Worm (Caenorhabditis elegans) whole organism, L4 larva: ENCODE measurements around the gene C13A2.7.
"Not testable (repeated sequence)": the region's sequence is repeated elsewhere in the genome, so short reads cannot be mapped to it uniquely, and the experiment has no call there.

ENCODE experiments used
- D1046.2 ChIP-seq: fragments of 200-800 bp; sonication (Bioruptor generic); IDR thresholded peaks from 2 replicates; pipeline ENCODE4 v1.3.6; 2022; ENCODE audit warnings: missing genetic modification characterization, missing compliant biosample characterization
- F10B5.3 ChIP-seq: sonication (generic microtip); optimal IDR thresholded peaks from 2 replicates; lab custom pipeline; 2016; ENCODE audit warnings: mild to moderate bottlenecking, missing genetic modification characterization, missing compliant biosample characterization
- Y75B8A.6 ChIP-seq: fragments of 200-800 bp; sonication (Bioruptor generic); IDR thresholded peaks from 2 replicates; pipeline ENCODE4 v1.3.6; 2022; ENCODE audit warnings: missing genetic modification reagents, missing genetic modification characterization, missing compliant biosample characterization
- ZK337.2 ChIP-seq: fragments of 200-800 bp; sonication (Bioruptor generic); IDR thresholded peaks from 2 replicates; pipeline ENCODE4 v1.3.6; 2022; ENCODE audit warnings: missing genetic modification reagents, missing genetic modification characterization, missing compliant biosample characterization
- ceh-20 ChIP-seq: fragments of 200-800 bp; sonication (Bioruptor generic); IDR thresholded peaks from 2 replicates; pipeline ENCODE4 v1.3.6; 2022; ENCODE audit warnings: missing genetic modification reagents, missing genetic modification characterization, missing compliant biosample characterization
- ceh-44 ChIP-seq: fragments of 200-800 bp; sonication (Bioruptor generic); IDR thresholded peaks from 2 replicates; pipeline ENCODE4 v1.3.6; 2022; ENCODE audit warnings: missing genetic modification reagents, missing genetic modification characterization, missing compliant biosample characterization
- dmd-6 ChIP-seq: fragments of 200-800 bp; sonication (Bioruptor generic); IDR thresholded peaks from 2 replicates; pipeline ENCODE4 v1.3.6; 2022; ENCODE audit warnings: missing genetic modification reagents, missing genetic modification characterization, missing compliant biosample characterization
- dpl-1 ChIP-seq: fragments of 150-350 bp; optimal IDR thresholded peaks from 2 replicates; lab custom pipeline; 2014; ENCODE audit warnings: missing biosample characterization, missing genetic modification reagents, missing genetic modification characterization
- egl-27 ChIP-seq: sonication (generic microtip); optimal IDR thresholded peaks from 3 replicates; lab custom pipeline; 2017; ENCODE audit warnings: missing biosample characterization, missing genetic modification reagents, missing genetic modification characterization
- fos-1 ChIP-seq: fragments of 150-350 bp; optimal IDR thresholded peaks from 2 replicates; lab custom pipeline; 2014; ENCODE audit warnings: missing biosample characterization, missing genetic modification characterization
- hlh-11 ChIP-seq: fragments of 200-800 bp; sonication (Bioruptor generic); optimal IDR thresholded peaks from 2 replicates; lab custom pipeline; 2018; ENCODE audit warnings: mild to moderate bottlenecking, missing genetic modification characterization, missing compliant biosample characterization
- lir-3 ChIP-seq: sonication (generic microtip); optimal IDR thresholded peaks from 2 replicates; lab custom pipeline; 2016; ENCODE audit warnings: mild to moderate bottlenecking, missing genetic modification characterization, missing compliant biosample characterization
- lsy-2 ChIP-seq, 2 experiments: fragments of 150-350 bp in 1 of 2; sonication (generic microtip) in 1 of 2; optimal IDR thresholded peaks; 2 replicates each; lab custom pipeline; 2014 to 2017; ENCODE audit warnings: missing biosample characterization in 2 of 2, missing genetic modification characterization in 2 of 2
- mxl-3 ChIP-seq: fragments of 200-800 bp; sonication (Bioruptor generic); optimal IDR thresholded peaks from 2 replicates; lab custom pipeline; 2018; ENCODE audit warnings: mild to moderate bottlenecking, missing genetic modification characterization, missing compliant biosample characterization
- tag-97 ChIP-seq: fragments of 200-800 bp; sonication (Bioruptor generic); IDR thresholded peaks from 2 replicates; pipeline ENCODE4 v1.3.6; 2022; ENCODE audit warnings: missing genetic modification characterization, missing compliant biosample characterization
- zip-2 ChIP-seq: fragments of 150-350 bp; optimal IDR thresholded peaks from 2 replicates; lab custom pipeline; 2014; ENCODE audit warnings: missing biosample characterization, missing genetic modification characterization

C13A2.7 gene

DNA sequence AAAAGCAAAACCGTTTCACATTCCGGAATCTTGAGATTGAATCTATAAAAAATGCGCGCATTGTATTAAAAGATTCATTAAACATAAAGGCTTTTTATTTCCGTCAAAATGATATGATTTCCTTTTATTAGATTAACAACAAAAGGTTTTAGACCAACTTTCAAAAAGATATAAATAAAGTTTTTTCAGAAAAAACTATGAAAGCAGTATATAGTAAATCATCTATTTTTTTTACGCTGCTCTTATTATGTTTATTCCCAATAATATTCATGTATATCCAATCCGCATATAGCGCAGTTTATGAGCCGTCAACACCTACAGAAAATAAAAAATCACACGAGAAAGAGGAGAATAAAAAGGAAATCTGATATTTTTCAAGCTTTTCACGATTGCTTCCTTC, 38.4 kb downstream of the C13A2.7 start, which contains the start of gene F07G11.2:
TSS of gene F07G11.2 (plus strand) at position 301 of the 400 bp plus-strand sequence.
- not testable (repeated sequence) for TF ChIP-seq D1046.2 (GFP tag; lab: Robert Waterston, UW); zip-2 (tag; lab: Kevin White, UChicago); tag-97 (GFP tag; lab: Robert Waterston, UW)

DNA sequence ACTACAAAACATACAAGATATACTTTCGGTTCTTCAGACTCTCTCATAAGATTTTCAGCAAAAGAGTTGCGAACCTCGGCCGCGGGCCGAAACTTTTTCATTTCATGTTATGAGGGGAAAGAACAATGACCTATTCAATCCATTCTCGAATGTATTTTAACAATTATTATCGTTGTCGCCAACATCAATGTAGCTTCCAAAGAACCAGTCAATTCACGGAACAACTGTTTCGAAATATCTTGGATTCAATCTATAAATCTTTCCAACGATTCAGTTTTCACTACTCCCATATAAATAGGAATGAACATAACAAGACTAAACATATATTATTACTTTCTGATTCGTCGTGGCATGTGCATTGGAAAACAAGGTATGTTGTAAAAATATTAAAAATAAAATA, 41.0 kb downstream of the C13A2.7 start, which contains the start of gene F07G11.1:
TSS of gene F07G11.1 (plus strand) at position 301 of the 400 bp plus-strand sequence.
- no peak for TF ChIP-seq mxl-3
- no peak for TF ChIP-seq ZK337.2 (GFP tag; lab: Robert Waterston, UW)
- TF ChIP-seq lsy-2 (tag; optimal IDR thresholded peaks at IDR 0.05; lab: Kevin White, UChicago) = no peak
- no peak for TF ChIP-seq egl-27 (tag; lab: Kevin White, UChicago)
- no peak for TF ChIP-seq zip-2 (tag; lab: Kevin White, UChicago)
- TF ChIP-seq ceh-44 = no peak
- no peak for TF ChIP-seq hlh-11 (tag; lab: Kevin White, UChicago)
- TF ChIP-seq fos-1 (tag; lab: Kevin White, UChicago) = no peak
- TF ChIP-seq dpl-1 (GFP tag; lab: Kevin White, UChicago) = no peak
- no peak for TF ChIP-seq dmd-6 (GFP tag; lab: Robert Waterston, UW)
- TF ChIP-seq lir-3 (tag; lab: Kevin White, UChicago) = no peak
- no peak for TF ChIP-seq F10B5.3
- no peak for TF ChIP-seq Y75B8A.6

DNA sequence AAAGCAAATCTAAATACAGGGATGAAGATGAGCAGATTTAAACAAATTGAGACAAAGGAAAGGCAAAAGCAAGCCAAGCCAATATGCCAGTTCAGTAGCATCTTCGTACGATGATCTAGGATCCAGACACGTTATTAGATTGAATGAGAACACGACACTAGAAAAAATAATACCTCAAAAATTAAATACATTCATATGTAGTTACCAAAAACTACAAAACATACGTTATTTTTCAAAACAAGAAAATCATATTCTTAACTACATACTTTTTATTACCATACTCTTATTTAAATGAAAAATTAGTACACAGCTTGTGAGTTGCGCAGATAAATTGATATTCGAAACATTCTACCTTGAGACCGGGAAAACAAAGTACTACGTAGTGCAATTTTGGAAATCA, 47.1 kb downstream of the C13A2.7 start, which contains the start of gene srx-6:
TSS of gene srx-6 (minus strand) at position 101 of the 400 bp plus-strand sequence.
- no peak for TF ChIP-seq tag-97 (GFP tag; lab: Robert Waterston, UW)
- TF ChIP-seq ceh-20 (GFP tag; lab: Robert Waterston, UW) = no peak
- TF ChIP-seq, all 104 proteins: peak for 0
